Worm (Caenorhabditis elegans) whole organism, young adult: ENCODE measurements around the gene R144.13.

Experiments used
- F37B4.10 ChIP-seq: fragments of 200-800 bp; sonication (Bioruptor generic); IDR thresholded peaks from 2 replicates; pipeline ENCODE4 v1.3.6; 2022; ENCODE audit warnings: missing genetic modification characterization, missing compliant biosample characterization
- Y67H2A.10 ChIP-seq: fragments of 200-800 bp; sonication (Bioruptor generic); conservative IDR thresholded peaks from 2 replicates; pipeline ENCODE4 v1.3.6; 2022; ENCODE audit warnings: missing genetic modification reagents, missing genetic modification characterization, missing compliant biosample characterization
- efl-1 ChIP-seq: fragments of 150-350 bp; optimal IDR thresholded peaks from 2 replicates; lab custom pipeline; 2014; ENCODE audit warnings: missing biosample characterization, missing genetic modification reagents, missing genetic modification characterization

DNA sequence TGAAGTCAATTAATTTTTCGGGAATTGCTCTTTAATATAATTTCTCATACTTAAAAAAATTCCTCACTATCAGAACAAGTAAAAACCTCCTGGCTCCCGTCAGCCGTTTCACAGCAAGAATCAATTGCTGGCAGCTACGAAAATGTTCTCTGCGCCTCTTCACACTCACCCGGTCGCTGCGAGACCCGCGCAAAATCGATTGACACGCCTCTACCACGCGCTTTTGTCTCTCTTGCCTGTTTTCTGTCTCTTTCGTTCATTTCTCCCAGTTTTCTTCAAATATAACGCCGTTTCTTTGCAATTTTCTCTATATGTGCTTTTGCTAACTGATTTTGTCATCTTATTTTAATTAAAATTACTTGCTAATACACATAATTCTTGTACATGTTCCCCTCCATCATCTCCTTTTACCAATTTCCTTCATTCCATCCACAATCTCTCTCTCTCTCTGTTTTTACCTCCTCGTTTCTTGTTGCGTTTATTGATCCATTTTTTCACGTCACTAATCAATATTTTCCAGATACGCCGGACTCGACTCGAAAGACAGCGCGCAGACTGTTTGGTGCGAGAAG is 1.4 kb downstream of the R144.13 start, which contains the start of gene pcf-11:
- TF ChIP-seq F37B4.10 (GFP tag; lab: Robert Waterston, UW) (no peak), Y67H2A.10 (GFP tag; lab: Robert Waterston, UW) (no peak), efl-1 (no peak)
